Worm (Caenorhabditis elegans): Measurements from ENCODE around the gene irg-5.

Gene irg-5

ce11 chrV:13689592-13689991 lies 48.7 kb downstream of the irg-5 start, which contains the start of gene T01D3.1:
Gene T01D3.1 (plus strand): TSS chrV:13689892.
- TF ChIP-seq rec-8 (tag; optimal IDR thresholded peaks at IDR 0.05) (no peak), Y79H2A.3 (GFP tag; conservative IDR thresholded peaks at IDR 0.05) (no peak), B0019.2 (GFP tag; conservative IDR thresholded peaks at IDR 0.05) (no peak), Y95B8A.8 (GFP tag; IDR thresholded peaks at IDR 0.05) (no peak), lin-40 (tag; optimal IDR thresholded peaks at IDR 0.05) (no peak), nhr-80 (tag; optimal IDR thresholded peaks at IDR 0.05) (no peak), dpl-1 (GFP tag; optimal IDR thresholded peaks at IDR 0.05) (no peak), rpc-1 (optimal IDR thresholded peaks at IDR 0.05) (no peak), rpc-1 (tag; optimal IDR thresholded peaks at IDR 0.05) (no peak), F37B4.10 (GFP tag; IDR thresholded peaks at IDR 0.05) (no peak), lag-1 (GFP tag; IDR thresholded peaks at IDR 0.05) (no peak), lsl-1 (GFP tag; optimal IDR thresholded peaks at IDR 0.05) (no peak), T07F8.4 (tag; optimal IDR thresholded peaks at IDR 0.05) (no peak), mcd-1 (GFP tag; IDR thresholded peaks at IDR 0.05) (no peak), zim-3 (tag; optimal IDR thresholded peaks at IDR 0.05) (no peak), nfya-1 (tag; optimal IDR thresholded peaks at IDR 0.05; ENCODE audit: borderline replicate concordance, insufficient read depth) (no peak), bed-2 (GFP tag; IDR thresholded peaks at IDR 0.05) (no peak), ceh-100 (GFP tag; IDR thresholded peaks at IDR 0.05) (no peak), C17E4.6 (GFP tag; IDR thresholded peaks at IDR 0.05) (no peak), egrh-3 (GFP tag; IDR thresholded peaks at IDR 0.05) (no peak), B0035.1 (tag; optimal IDR thresholded peaks at IDR 0.05) (no peak)

ce11 chrV:13687504-13687903 lies 50.8 kb downstream of the irg-5 start:
- no peak for TF ChIP-seq cebp-1 (GFP tag; IDR thresholded peaks at IDR 0.05)
- TF ChIP-seq cebp-1 (tag; optimal IDR thresholded peaks at IDR 0.05): no peak
- no peak for TF ChIP-seq F37B4.10 (GFP tag; IDR thresholded peaks at IDR 0.05)
- TF ChIP-seq ztf-22 (GFP tag; optimal IDR thresholded peaks at IDR 0.05): no peak

Data from whole organism, young adult.